Worm (Caenorhabditis elegans): ENCODE results near the gene ifas-3.

- TF ChIP-seq aly-2 (tag; optimal IDR thresholded peaks at IDR 0.05) (no peak), sdz-12 (GFP tag; optimal IDR thresholded peaks at IDR 0.05) (no peak), rbr-2 (tag; optimal IDR thresholded peaks at IDR 0.05) (no peak), ceh-32 (tag; optimal IDR thresholded peaks at IDR 0.05; ENCODE audit: poor library complexity) (no peak), unc-39 (tag; optimal IDR thresholded peaks at IDR 0.05) (no peak), F49E8.2 (tag; optimal IDR thresholded peaks at IDR 0.05; ENCODE audit: borderline replicate concordance) (no peak)
Observed at ce11 chrIV:15930281-15930680, 20.4 kb downstream of the ifas-3 start, which contains the start of gene Y105C5B.9.

All from whole organism, L4 larva.